Fruit fly (Drosophila melanogaster): ENCODE results near the gene GMF.

Gene GMF

DNA sequence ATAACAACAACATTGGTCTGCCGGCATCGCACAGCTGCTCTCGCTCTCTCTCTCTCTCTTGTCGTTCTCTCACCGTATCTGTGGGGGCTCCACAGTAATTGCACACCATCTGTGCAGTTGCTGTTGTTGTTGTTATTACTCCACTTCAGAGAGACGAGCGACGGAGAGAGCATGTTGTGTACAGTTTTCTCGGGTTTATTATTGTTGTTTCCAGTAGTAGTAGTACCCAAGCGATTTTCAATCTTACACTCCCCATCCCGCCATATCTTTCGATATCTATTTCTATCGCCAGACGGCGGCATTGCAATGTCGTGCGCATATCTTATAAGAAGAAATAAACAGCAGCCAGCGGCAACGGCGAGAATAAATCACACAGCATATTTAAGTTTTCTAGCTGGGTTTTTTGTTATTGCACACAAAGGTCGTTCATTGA, 34.6 kb downstream of the GMF start (continued):
- TF ChIP-seq nom (GFP tag; optimal IDR thresholded peaks at IDR 0.05) (peak; percentile 8), dysf (GFP tag; IDR thresholded peaks at IDR 0.05) (no peak), phol (tag; optimal IDR thresholded peaks at IDR 0.05) (no peak), salm (tag; optimal IDR thresholded peaks at IDR 0.05) (no peak), CG8290 (GFP tag; optimal IDR thresholded peaks at IDR 0.05) (no peak), CG8290 (tag; optimal IDR thresholded peaks at IDR 0.05) (no peak), ssp (GFP tag; IDR thresholded peaks at IDR 0.05) (no peak), Trl (optimal IDR thresholded peaks at IDR 0.05) (peak; percentile 85 to 95), Trl (GFP tag; optimal IDR thresholded peaks at IDR 0.05) (no peak), Rx (GFP tag; IDR thresholded peaks at IDR 0.05) (no peak), yki (optimal IDR thresholded peaks at IDR 0.05) (peak; percentile 73), Elba2 (GFP tag; optimal IDR thresholded peaks at IDR 0.05) (peak; percentile 8), luna (GFP tag; optimal IDR thresholded peaks at IDR 0.05) (no peak), gro (GFP tag; optimal IDR thresholded peaks at IDR 0.05) (no peak), ro (GFP tag; IDR thresholded peaks at IDR 0.05) (no peak), rib (GFP tag; IDR thresholded peaks at IDR 0.05) (no peak), chn (GFP tag; optimal IDR thresholded peaks at IDR 0.05) (no peak), CG7745 (tag; optimal IDR thresholded peaks at IDR 0.05) (no peak), schlank (tag; optimal IDR thresholded peaks at IDR 0.05) (no peak), wdn (GFP tag; IDR thresholded peaks at IDR 0.05) (no peak), CG12071 (GFP tag; optimal IDR thresholded peaks at IDR 0.05) (no peak), her (GFP tag; optimal IDR thresholded peaks at IDR 0.05) (no peak), Sox100B (GFP tag; optimal IDR thresholded peaks at IDR 0.05) (no peak), ash1 (GFP tag; optimal IDR thresholded peaks at IDR 0.05) (no peak), CG4820 (GFP tag; optimal IDR thresholded peaks at IDR 0.05) (no peak), HLHmδ (GFP tag; optimal IDR thresholded peaks at IDR 0.05) (no peak), CG1233 (GFP tag; optimal IDR thresholded peaks at IDR 0.05) (no peak), Fer2 (tag; optimal IDR thresholded peaks at IDR 0.05) (no peak), CG8924 (tag; optimal IDR thresholded peaks at IDR 0.05) (peak; percentile 40), Meics (GFP tag; optimal IDR thresholded peaks at IDR 0.05) (no peak), E2f2 (GFP tag; IDR thresholded peaks at IDR 0.05) (no peak), Asciz (GFP tag; optimal IDR thresholded peaks at IDR 0.05) (no peak), ftz-f1 (GFP tag; optimal IDR thresholded peaks at IDR 0.05) (peak; percentile 6), CG32532 (GFP tag; IDR thresholded peaks at IDR 0.05) (no peak), CG11504 (tag; optimal IDR thresholded peaks at IDR 0.05) (peak; percentile 42), hkb (optimal IDR thresholded peaks at IDR 0.05) (no peak), hkb (GFP tag; IDR thresholded peaks at IDR 0.05) (no peak), wor (GFP tag; IDR thresholded peaks at IDR 0.05) (no peak), insv (GFP tag; optimal IDR thresholded peaks at IDR 0.05) (peak in 1 of 2 experiments; percentile 76), bcd (GFP tag; optimal IDR thresholded peaks at IDR 0.05) (no peak), CG13894 (tag; optimal IDR thresholded peaks at IDR 0.05) (peak; percentile 91), CG18764 (GFP tag; optimal IDR thresholded peaks at IDR 0.05) (no peak), NK7.1 (GFP tag; optimal IDR thresholded peaks at IDR 0.05) (no peak), CG17359 (tag; optimal IDR thresholded peaks at IDR 0.05) (no peak), CG10959 (GFP tag; IDR thresholded peaks at IDR 0.05) (no peak), CG10543 (GFP tag; optimal IDR thresholded peaks at IDR 0.05) (peak; percentile 3), CG6272 (GFP tag; IDR thresholded peaks at IDR 0.05) (no peak), BEAF-32 (GFP tag; optimal IDR thresholded peaks at IDR 0.05) (no peak), grn (GFP tag; optimal IDR thresholded peaks at IDR 0.05) (peak; percentile 73), D19B (GFP tag; optimal IDR thresholded peaks at IDR 0.05) (no peak), Bdp1 (GFP tag; optimal IDR thresholded peaks at IDR 0.05) (no peak), CG18619 (GFP tag; optimal IDR thresholded peaks at IDR 0.05) (no peak), pros (GFP tag; optimal IDR thresholded peaks at IDR 0.05) (peak; percentile 58), Ssrp (tag; optimal IDR thresholded peaks at IDR 0.05) (no peak)

Data from whole organism, embryonic.